Fruit fly (Drosophila melanogaster) whole organism, adult: ENCODE results near the gene CG14036.

Source experiments
- CG11617 ChIP-seq: fragments of 200-800 bp; sonication (Bioruptor generic); optimal IDR thresholded peaks from 2 replicates; lab custom pipeline; 2017; ENCODE audit warnings: mild to moderate bottlenecking, missing biosample characterization, missing genetic modification reagents, missing genetic modification characterization
- CG12768 ChIP-seq: fragments of 200-800 bp; sonication (Bioruptor generic); optimal IDR thresholded peaks from 2 replicates; lab custom pipeline; 2017; ENCODE audit warnings: missing biosample characterization, missing genetic modification characterization, mild to moderate bottlenecking, moderate library complexity, missing genetic modification reagents
- CG33017 ChIP-seq: fragments of 200-800 bp; sonication (Bioruptor generic); optimal IDR thresholded peaks from 2 replicates; lab custom pipeline; 2018; ENCODE audit warnings: missing biosample characterization, mild to moderate bottlenecking, missing genetic modification characterization, moderate library complexity
- CG5204 ChIP-seq: fragments of 200-800 bp; sonication (Bioruptor generic); optimal IDR thresholded peaks from 2 replicates; lab custom pipeline; 2016; ENCODE audit warnings: missing biosample characterization, missing genetic modification characterization
- CG7045 ChIP-seq: fragments of 200-800 bp; sonication (Bioruptor generic); optimal IDR thresholded peaks from 2 replicates; lab custom pipeline; 2017; ENCODE audit warnings: missing biosample characterization, mild to moderate bottlenecking, missing genetic modification characterization
- CG7101 ChIP-seq: fragments of 200-800 bp; sonication (Bioruptor generic); optimal IDR thresholded peaks from 2 replicates; lab custom pipeline; 2018; ENCODE audit warnings: missing biosample characterization, mild to moderate bottlenecking, missing genetic modification characterization, moderate library complexity
- Hr96 ChIP-seq: fragments of 200-800 bp; sonication (Bioruptor generic); optimal IDR thresholded peaks from 2 replicates; lab custom pipeline; 2016; ENCODE audit warnings: missing biosample characterization, missing genetic modification characterization
- Mnt ChIP-seq: fragments of 200-800 bp; sonication (Bioruptor generic); optimal IDR thresholded peaks from 2 replicates; lab custom pipeline; 2016; ENCODE audit warnings: missing biosample characterization, mild to moderate bottlenecking, missing genetic modification characterization
- bab1 ChIP-seq: fragments of 200-800 bp; sonication (Bioruptor generic); optimal IDR thresholded peaks from 3 replicates; lab custom pipeline; 2019; ENCODE audit warnings: missing biosample characterization, mild to moderate bottlenecking, missing genetic modification characterization, moderate library complexity
- cic ChIP-seq: fragments of 200-800 bp; sonication (Bioruptor generic); optimal IDR thresholded peaks from 2 replicates; lab custom pipeline; 2017; ENCODE audit warnings: missing biosample characterization, mild to moderate bottlenecking, missing genetic modification characterization, moderate library complexity
- cnc ChIP-seq, 2 experiments: fragments of >200 bp; optimal IDR thresholded peaks; 2 replicates each; lab custom pipeline; 2017
- kay ChIP-seq: fragments of 200-800 bp; sonication (Bioruptor generic); peaks from one replicate; lab custom pipeline; 2016; ENCODE audit warnings: missing biosample characterization, missing genetic modification characterization, borderline replicate concordance
- ovo ChIP-seq: fragments of 200-800 bp; sonication (Bioruptor generic); optimal IDR thresholded peaks from 2 replicates; lab custom pipeline; 2016; ENCODE audit warnings: missing biosample characterization, missing genetic modification characterization
- toe ChIP-seq: fragments of 200-800 bp; sonication (Bioruptor generic); optimal IDR thresholded peaks from 2 replicates; lab custom pipeline; 2016; ENCODE audit warnings: missing biosample characterization, missing genetic modification characterization

DNA sequence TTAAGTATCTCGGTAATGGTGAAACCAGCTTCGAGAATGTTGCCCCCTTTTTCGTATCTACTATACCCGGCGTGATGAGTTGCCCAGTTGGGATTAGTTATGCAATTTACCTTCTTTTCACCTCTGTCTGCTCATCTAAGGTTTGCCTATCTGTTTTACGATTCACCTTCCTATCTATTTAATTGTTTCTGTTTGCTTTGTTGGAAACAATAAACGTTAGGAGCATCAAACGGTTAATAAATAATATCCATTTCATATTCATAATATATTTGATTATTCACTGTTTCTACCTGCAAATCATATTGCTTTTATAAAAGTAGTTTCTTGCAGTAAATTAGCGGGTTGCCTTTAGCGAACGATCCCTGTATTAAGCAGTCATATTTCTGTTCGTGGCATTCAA lies 47.6 kb downstream of the CG14036 start:
- peak; percentile 65 for TF ChIP-seq CG7101 (tag; lab: Kevin White, UChicago)
- TF ChIP-seq CG5204 (GFP tag; lab: Kevin White, UChicago): no peak
- no peak for TF ChIP-seq toe (GFP tag; lab: Kevin White, UChicago)
- TF ChIP-seq kay (GFP tag; lab: Kevin White, UChicago): no peak
- TF ChIP-seq CG33017 (tag; lab: Kevin White, UChicago): peak; percentile 76
- TF ChIP-seq Mnt: no peak
- peak; percentile 25 for TF ChIP-seq ovo (GFP tag; lab: Kevin White, UChicago)
- TF ChIP-seq bab1 (GFP tag; lab: Kevin White, UChicago): peak; percentile 40
- peak; percentile 13 for TF ChIP-seq CG11617 (GFP tag; lab: Kevin White, UChicago)
- peak; percentile 65 for TF ChIP-seq cic (GFP tag; lab: Kevin White, UChicago)
- peak; percentile 60 for TF ChIP-seq CG12768 (GFP tag; lab: Kevin White, UChicago)
- peak; percentile 39 for TF ChIP-seq CG7045
- no peak for TF ChIP-seq cnc (optimal IDR thresholded peaks at IDR 0.05; lab: Kevin White, UChicago)
- no peak for TF ChIP-seq Hr96 (GFP tag; lab: Kevin White, UChicago)
